4 worm cellular contexts compared by ENCODE assay signal in genomic region chrX:16368969-16369368, ce11.
TF ChIP-seq lines count a peak whose summit lies in the region.

No protein-coding gene starts in this region.

TF ChIP-seq in whole organism, L1 larva, 84 proteins besides CTCF, POLR2A, EP300 and RAD21:
- no peak for TF ChIP-seq lsy-2 (tag; optimal IDR thresholded peaks at IDR 0.05; lab: Kevin White, UChicago)
- no peak for TF ChIP-seq irx-1 (tag; optimal IDR thresholded peaks at IDR 0.05; lab: Kevin White, UChicago)
- no peak for TF ChIP-seq ztf-4 (tag; optimal IDR thresholded peaks at IDR 0.05; lab: Kevin White, UChicago)
- TF ChIP-seq nhr-90 (tag; optimal IDR thresholded peaks at IDR 0.05; lab: Kevin White, UChicago; ENCODE audit: poor library complexity): no peak
- TF ChIP-seq snu-23 (GFP tag; optimal IDR thresholded peaks at IDR 0.05; lab: Kevin White, UChicago): no peak
- TF ChIP-seq unc-30 (tag; optimal IDR thresholded peaks at IDR 0.05; lab: Kevin White, UChicago): no peak
- TF ChIP-seq unc-98 (GFP tag; IDR thresholded peaks at IDR 0.05; lab: Robert Waterston, UW): no peak
- no peak for TF ChIP-seq mef-2 (tag; optimal IDR thresholded peaks at IDR 0.05; lab: Kevin White, UChicago)
- TF ChIP-seq hlh-4 (tag; optimal IDR thresholded peaks at IDR 0.05; lab: Kevin White, UChicago): no peak
- TF ChIP-seq hlh-17 (GFP tag; optimal IDR thresholded peaks at IDR 0.05; lab: Kevin White, UChicago; ENCODE audit: borderline replicate concordance): no peak
- TF ChIP-seq alr-1 (tag; optimal IDR thresholded peaks at IDR 0.05; lab: Kevin White, UChicago; ENCODE audit: borderline replicate concordance): no peak
- TF ChIP-seq fkh-10 (GFP tag; optimal IDR thresholded peaks at IDR 0.05; lab: Kevin White, UChicago): peak; percentile 22
- TF ChIP-seq nhr-85 (tag; lab: Kevin White, UChicago): peak; percentile 18
- no peak for TF ChIP-seq ces-1 (GFP tag; optimal IDR thresholded peaks at IDR 0.05; lab: Kevin White, UChicago)
TF ChIP-seq in whole organism, L1 larva: peak in this region for 2.

TF ChIP-seq in whole organism, L3 larva, 47 proteins besides CTCF, POLR2A, EP300 and RAD21:
- TF ChIP-seq aly-2 (tag; optimal IDR thresholded peaks at IDR 0.05; lab: Kevin White, UChicago): no peak
- TF ChIP-seq fkh-10 (GFP tag; optimal IDR thresholded peaks at IDR 0.05; lab: Kevin White, UChicago): peak; percentile 65

TF ChIP-seq in whole organism, L4 larva, 104 proteins besides CTCF, POLR2A, EP300 and RAD21:
- TF ChIP-seq arid-1 (GFP tag; conservative IDR thresholded peaks at IDR 0.05; lab: Robert Waterston, UW) (no peak), fkh-10 (GFP tag; optimal IDR thresholded peaks at IDR 0.05; lab: Kevin White, UChicago) (peak; percentile 28)

TF ChIP-seq in whole organism, late embryonic, 69 proteins besides CTCF, POLR2A, EP300 and RAD21:
- TF ChIP-seq ceh-30 (tag; optimal IDR thresholded peaks at IDR 0.05; lab: Kevin White, UChicago): no peak
- TF ChIP-seq elt-4 (tag; optimal IDR thresholded peaks at IDR 0.05; lab: Kevin White, UChicago): no peak
- no peak for TF ChIP-seq ttx-3 (tag; optimal IDR thresholded peaks at IDR 0.05; lab: Kevin White, UChicago)
- peak; percentile 92 for TF ChIP-seq fkh-10 (GFP tag; optimal IDR thresholded peaks at IDR 0.05; lab: Kevin White, UChicago)
- no peak for TF ChIP-seq K09A11.1 (tag; optimal IDR thresholded peaks at IDR 0.05; lab: Kevin White, UChicago; ENCODE audit: insufficient read depth)

Comparison
In these comparisons a context has a peak if more than half of its experiments do, and no peak if none do; other contexts are left out.
1. Of the 29 proteins assayed by ChIP-seq in both whole organism, L4 larva and whole organism, L1 larva: peak only in whole organism, L4 larva: none; only in whole organism, L1 larva: none; in both: fkh-10; in neither: 28.